Worm (Caenorhabditis elegans) whole organism, early embryonic: ENCODE measurements around the gene him-10.

Source experiments
- aly-1 ChIP-seq: sonication (generic microtip); optimal IDR thresholded peaks from 2 replicates; lab custom pipeline; 2016; ENCODE audit warnings: missing genetic modification characterization, missing compliant biosample characterization
- ama-1 ChIP-seq: fragments of 150-350 bp; optimal IDR thresholded peaks from 2 replicates; lab custom pipeline; 2014

DNA sequence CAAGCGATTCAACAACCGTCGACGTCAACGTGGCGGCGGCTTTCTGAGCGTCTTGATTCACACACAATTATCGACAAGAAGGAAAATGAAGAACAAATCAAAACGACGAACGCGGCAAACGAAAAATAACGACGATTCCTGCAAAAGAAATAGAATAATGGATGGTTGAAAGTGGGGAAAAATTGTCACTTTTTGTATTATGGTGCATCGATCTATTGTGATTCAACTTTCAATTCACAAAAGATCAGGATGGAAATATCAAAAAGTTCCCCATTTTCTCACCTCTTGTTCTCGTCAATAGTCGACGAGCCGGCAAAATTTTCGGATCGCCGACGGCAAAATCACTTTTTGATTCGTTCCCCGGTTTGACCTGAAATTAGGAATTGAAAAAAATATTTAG lies 30.3 kb downstream of the him-10 start, which contains the start of the genes R12B2.13 and mdt-15:
- no peak for TF ChIP-seq ama-1 (lab: Kevin White, UChicago)
- TF ChIP-seq aly-1 (tag; lab: Kevin White, UChicago): no peak
